Fruit fly (Drosophila melanogaster) whole organism, embryonic: ENCODE measurements around the gene Ets97D.

Source experiments
- Adf1 ChIP-seq: fragments of 200-800 bp; sonication (Bioruptor generic); IDR thresholded peaks from 2 replicates; pipeline ENCODE4 v1.3.6; 2022; ENCODE audit warnings: missing biosample characterization, missing genetic modification characterization
- Atf3 ChIP-seq: fragments of 200-800 bp; sonication (Bioruptor generic); optimal IDR thresholded peaks from 3 replicates; lab custom pipeline; 2016; ENCODE audit warnings: missing biosample characterization, missing genetic modification characterization
- C15 ChIP-seq: fragments of 200-800 bp; sonication (Bioruptor generic); IDR thresholded peaks from 3 replicates; pipeline ENCODE4 v1.3.6; 2022; ENCODE audit warnings: missing biosample characterization, missing genetic modification characterization
- CG10979 ChIP-seq: fragments of 200-800 bp; sonication (Bioruptor generic); optimal IDR thresholded peaks from 2 replicates; lab custom pipeline; 2018; ENCODE audit warnings: missing biosample characterization, mild to moderate bottlenecking, missing genetic modification characterization, moderate library complexity
- CG13624 ChIP-seq: fragments of 200-800 bp; sonication (Bioruptor generic); optimal IDR thresholded peaks from 2 replicates; lab custom pipeline; 2016; ENCODE audit warnings: missing biosample characterization, missing genetic modification characterization
- CG13894 ChIP-seq: fragments of 200-800 bp; sonication (Bioruptor generic); optimal IDR thresholded peaks from 3 replicates; lab custom pipeline; 2018; ENCODE audit warnings: missing biosample characterization, mild to moderate bottlenecking, missing genetic modification characterization, moderate library complexity
- CG14014 ChIP-seq: fragments of 200-800 bp; sonication (Bioruptor generic); IDR thresholded peaks from 2 replicates; pipeline ENCODE4 v1.3.6; 2022; ENCODE audit warnings: missing biosample characterization, missing genetic modification characterization
- CG15269 ChIP-seq: fragments of 200-800 bp; sonication (Bioruptor generic); optimal IDR thresholded peaks from 2 replicates; lab custom pipeline; 2018; ENCODE audit warnings: missing biosample characterization, mild to moderate bottlenecking, missing genetic modification characterization, moderate library complexity
- CG17385 ChIP-seq: fragments of 200-800 bp; sonication (Bioruptor generic); optimal IDR thresholded peaks from 3 replicates; lab custom pipeline; 2018; ENCODE audit warnings: missing biosample characterization, mild to moderate bottlenecking, missing genetic modification characterization
- CG32772 ChIP-seq: fragments of 200-800 bp; sonication (Bioruptor generic); IDR thresholded peaks from 2 replicates; pipeline ENCODE4 v1.3.6; 2022; ENCODE audit warnings: missing biosample characterization, missing genetic modification characterization
- CG33213 ChIP-seq: fragments of 200-800 bp; sonication (Bioruptor generic); optimal IDR thresholded peaks from 3 replicates; lab custom pipeline; 2016; ENCODE audit warnings: missing biosample characterization, missing genetic modification characterization
- CG34422 ChIP-seq: fragments of 200-800 bp; sonication (Bioruptor generic); IDR thresholded peaks from 3 replicates; pipeline ENCODE4 v1.3.6; 2022; ENCODE audit warnings: missing biosample characterization, missing genetic modification characterization
- CG4360 ChIP-seq: fragments of 200-800 bp; sonication (Bioruptor generic); IDR thresholded peaks from 2 replicates; pipeline ENCODE4 v1.3.6; 2022; ENCODE audit warnings: missing biosample characterization, missing genetic modification characterization
- CG4854 ChIP-seq: fragments of 200-800 bp; sonication (Bioruptor generic); optimal IDR thresholded peaks from 2 replicates; lab custom pipeline; 2016; ENCODE audit warnings: missing biosample characterization, missing genetic modification characterization, inconsistent platforms
- CG6683 ChIP-seq: fragments of 200-800 bp; sonication (Bioruptor generic); optimal IDR thresholded peaks from 2 replicates; lab custom pipeline; 2017; ENCODE audit warnings: missing biosample characterization, mild to moderate bottlenecking, missing genetic modification characterization, missing genetic modification reagents
- CG6765 ChIP-seq: fragments of 200-800 bp; sonication (Bioruptor generic); optimal IDR thresholded peaks from 3 replicates; lab custom pipeline; 2017; ENCODE audit warnings: missing biosample characterization, mild to moderate bottlenecking, missing genetic modification characterization
- CG8924 ChIP-seq: fragments of 200-800 bp; optimal IDR thresholded peaks from 3 replicates; lab custom pipeline; 2019; ENCODE audit warnings: missing biosample characterization, mild to moderate bottlenecking, missing genetic modification characterization, moderate library complexity
- Dfd ChIP-seq, 2 experiments: fragments of >200 bp; optimal IDR thresholded peaks; 2 replicates each; lab custom pipeline; 2017; ENCODE audit warnings: missing biosample characterization in 2 of 2, missing genetic modification characterization in 2 of 2
- Ets97D ChIP-seq: fragments of 200-800 bp; sonication (Bioruptor generic); optimal IDR thresholded peaks from 3 replicates; lab custom pipeline; 2016; ENCODE audit warnings: missing biosample characterization, missing genetic modification characterization
- GATAe ChIP-seq: fragments of 200-800 bp; sonication (Bioruptor generic); conservative IDR thresholded peaks from 2 replicates; pipeline ENCODE4 v1.3.6; 2022; ENCODE audit warnings: missing biosample characterization, missing genetic modification characterization
- H2.0 ChIP-seq: fragments of 200-800 bp; sonication (Bioruptor generic); IDR thresholded peaks from 2 replicates; pipeline ENCODE4 v1.3.6; 2022; ENCODE audit warnings: missing biosample characterization, missing genetic modification characterization
- Jarid2 ChIP-seq: fragments of 200-800 bp; sonication (Bioruptor generic); optimal IDR thresholded peaks from 3 replicates; lab custom pipeline; 2017; ENCODE audit warnings: mild to moderate bottlenecking, missing biosample characterization, missing genetic modification reagents, missing genetic modification characterization
- MTF-1 ChIP-seq: fragments of 200-800 bp; sonication (Bioruptor generic); optimal IDR thresholded peaks from 2 replicates; lab custom pipeline; 2018; ENCODE audit warnings: missing biosample characterization, mild to moderate bottlenecking, missing genetic modification characterization, borderline replicate concordance
- Nf-YB ChIP-seq: fragments of 200-800 bp; sonication (Bioruptor generic); optimal IDR thresholded peaks from 3 replicates; lab custom pipeline; 2019; ENCODE audit warnings: missing biosample characterization, mild to moderate bottlenecking, missing genetic modification characterization, moderate library complexity
- Ptx1 ChIP-seq: fragments of 200-800 bp; sonication (Bioruptor generic); IDR thresholded peaks from 2 replicates; pipeline ENCODE4 v1.3.6; 2022; ENCODE audit warnings: missing biosample characterization, missing genetic modification characterization
- az2 ChIP-seq: fragments of 200-800 bp; sonication (Bioruptor generic); optimal IDR thresholded peaks from 3 replicates; lab custom pipeline; 2016; ENCODE audit warnings: missing biosample characterization, missing genetic modification characterization
- chinmo ChIP-seq: fragments of 200-800 bp; sonication (Bioruptor generic); IDR thresholded peaks from 4 replicates; pipeline ENCODE4 v1.3.6; 2022; ENCODE audit warnings: missing biosample characterization, missing genetic modification characterization; ENCODE audit not compliant: partially characterized antibody
- chm ChIP-seq: fragments of 200-800 bp; sonication (Bioruptor generic); IDR thresholded peaks from 2 replicates; pipeline ENCODE4 v1.3.6; 2022; ENCODE audit warnings: missing biosample characterization, missing genetic modification characterization
- corto ChIP-seq: fragments of 200-800 bp; sonication (Bioruptor generic); optimal IDR thresholded peaks from 2 replicates; lab custom pipeline; 2016; ENCODE audit warnings: missing biosample characterization, mild to moderate bottlenecking, missing genetic modification characterization, moderate library complexity
- eyg ChIP-seq: fragments of 200-800 bp; sonication (Bioruptor generic); optimal IDR thresholded peaks from 3 replicates; lab custom pipeline; 2016; ENCODE audit warnings: missing biosample characterization, missing genetic modification characterization
- fd3F ChIP-seq: fragments of 200-800 bp; sonication (Bioruptor generic); optimal IDR thresholded peaks from 2 replicates; lab custom pipeline; 2018; ENCODE audit warnings: missing biosample characterization, mild to moderate bottlenecking, missing genetic modification characterization, moderate library complexity
- gt ChIP-seq: fragments of 200-800 bp; sonication (Bioruptor generic); IDR thresholded peaks from 2 replicates; pipeline ENCODE4 v1.3.6; 2022; ENCODE audit warnings: missing biosample characterization, missing genetic modification characterization
- insv ChIP-seq, 2 experiments: fragments of 200-800 bp; sonication (Bioruptor generic); optimal IDR thresholded peaks; 3 replicates each; lab custom pipeline; 2016 to 2018; ENCODE audit warnings: missing biosample characterization in 2 of 2, missing genetic modification characterization in 2 of 2
- ken ChIP-seq: fragments of 200-800 bp; sonication (Bioruptor generic); IDR thresholded peaks from 3 replicates; pipeline ENCODE4 v1.3.6; 2022; ENCODE audit warnings: missing biosample characterization, missing genetic modification characterization
- knrl ChIP-seq: fragments of 200-800 bp; sonication (Bioruptor generic); IDR thresholded peaks from 3 replicates; pipeline ENCODE4 v1.3.6; 2022; ENCODE audit warnings: missing biosample characterization, missing genetic modification characterization; ENCODE audit not compliant: partially characterized antibody
- lab ChIP-seq: fragments of 200-800 bp; sonication (Bioruptor generic); optimal IDR thresholded peaks from 3 replicates; lab custom pipeline; 2017; ENCODE audit warnings: missing biosample characterization, missing genetic modification characterization, mild to moderate bottlenecking, moderate library complexity, missing genetic modification reagents
- lov ChIP-seq, 2 experiments: fragments of 200-800 bp in 1 of 2; fragments of >200 bp in 1 of 2; sonication (Bioruptor generic) in 1 of 2; IDR thresholded peaks in 1 of 2; optimal IDR thresholded peaks in 1 of 2; 2 replicates in 1 of 2; 3 replicates in 1 of 2; pipeline versions ENCODE4 v1.3.6 to Lab custom; 2017 to 2022; ENCODE audit warnings: missing biosample characterization in 1 of 2, missing genetic modification characterization in 1 of 2
- nau ChIP-seq: fragments of 200-800 bp; sonication (Bioruptor generic); optimal IDR thresholded peaks from 3 replicates; lab custom pipeline; 2017; ENCODE audit warnings: missing biosample characterization, mild to moderate bottlenecking, missing genetic modification characterization, missing genetic modification reagents
- pzg ChIP-seq: fragments of 200-800 bp; sonication (Bioruptor generic); optimal IDR thresholded peaks from 3 replicates; lab custom pipeline; 2018; ENCODE audit warnings: missing biosample characterization, mild to moderate bottlenecking, missing genetic modification characterization, moderate library complexity
- repo ChIP-seq: fragments of 200-800 bp; sonication (Bioruptor generic); optimal IDR thresholded peaks from 2 replicates; lab custom pipeline; 2016; ENCODE audit warnings: missing biosample characterization, missing genetic modification characterization
- row ChIP-seq: fragments of 200-800 bp; sonication (Bioruptor generic); IDR thresholded peaks from 3 replicates; pipeline ENCODE4 v1.3.6; 2022; ENCODE audit warnings: missing biosample characterization, missing genetic modification characterization
- slou ChIP-seq: fragments of 200-800 bp; sonication (Bioruptor generic); optimal IDR thresholded peaks from 3 replicates; lab custom pipeline; 2016; ENCODE audit warnings: missing biosample characterization, missing genetic modification characterization
- sob ChIP-seq: fragments of 200-800 bp; sonication (Bioruptor generic); IDR thresholded peaks from 2 replicates; pipeline ENCODE4 v1.3.6; 2022; ENCODE audit warnings: missing biosample characterization, missing genetic modification characterization
- sqz ChIP-seq: fragments of 200-800 bp; sonication (Bioruptor generic); optimal IDR thresholded peaks from 3 replicates; lab custom pipeline; 2018; ENCODE audit warnings: missing biosample characterization, mild to moderate bottlenecking, missing genetic modification characterization
- toy ChIP-seq: fragments of 200-800 bp; sonication (Bioruptor generic); IDR thresholded peaks from 2 replicates; pipeline ENCODE4 v1.3.6; 2022; ENCODE audit warnings: missing biosample characterization, missing genetic modification characterization
- zen ChIP-seq: fragments of 200-800 bp; sonication (Bioruptor generic); optimal IDR thresholded peaks from 3 replicates; lab custom pipeline; 2018; ENCODE audit warnings: missing biosample characterization, mild to moderate bottlenecking, missing genetic modification characterization, moderate library complexity
- zf30C ChIP-seq: fragments of 200-800 bp; sonication (Bioruptor generic); optimal IDR thresholded peaks from 3 replicates; lab custom pipeline; 2018; ENCODE audit warnings: missing biosample characterization, mild to moderate bottlenecking, missing genetic modification characterization

Gene Ets97D

DNA sequence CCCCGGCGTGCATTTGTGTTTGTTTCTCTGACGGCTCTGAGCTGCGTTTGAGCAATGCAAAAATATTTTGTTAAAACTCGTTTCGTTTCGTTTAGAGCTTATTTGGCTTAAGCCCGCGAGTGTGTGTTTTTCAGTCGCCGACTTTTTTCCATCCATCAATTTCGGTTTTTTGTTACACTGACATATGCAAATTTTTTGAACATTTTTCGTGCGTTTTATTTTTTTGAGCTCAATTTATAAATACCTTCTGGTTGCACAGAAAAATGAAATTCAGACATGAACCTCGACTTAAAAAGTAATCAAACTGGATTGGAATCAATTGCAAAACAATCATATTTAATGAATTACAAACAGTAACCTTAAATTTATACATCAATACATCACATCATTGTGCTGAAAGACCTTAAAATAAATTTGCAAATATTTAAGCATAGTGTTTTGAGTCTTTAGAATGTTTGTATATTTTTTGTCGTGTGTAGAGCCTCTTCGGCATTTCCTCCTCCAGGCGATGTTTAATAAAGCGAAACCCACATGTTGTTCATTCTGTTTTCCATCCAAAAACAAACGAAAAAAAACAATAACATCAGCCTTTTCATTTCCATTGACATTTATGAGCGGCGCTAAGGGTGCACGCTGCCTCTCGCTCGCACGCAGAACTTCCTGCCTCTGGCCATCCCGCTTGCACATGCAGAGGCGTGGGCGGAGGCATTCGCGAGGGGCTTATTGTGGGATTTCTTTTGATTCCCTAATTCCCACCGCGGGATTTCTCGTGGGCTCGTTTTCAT is 30.3 kb downstream of the Ets97D start (continued):
- TF ChIP-seq corto (GFP tag; lab: Kevin White, UChicago) (no peak), lab (GFP tag; lab: Kevin White, UChicago) (no peak), fd3F (GFP tag; lab: Kevin White, UChicago) (no peak), Adf1 (GFP tag; lab: Robert Waterston, UW) (no peak), Jarid2 (GFP tag; lab: Kevin White, UChicago) (peak; percentile 12), CG8924 (peak; percentile 17), CG4360 (no peak; the same call in 1 of the 2 replicates), CG32772 (GFP tag; lab: Robert Waterston, UW) (no peak), CG17385 (GFP tag; lab: Kevin White, UChicago) (no peak), CG6683 (GFP tag; lab: Kevin White, UChicago) (no peak), CG14014 (no peak), CG15269 (no peak), az2 (no peak), gt (GFP tag; lab: Robert Waterston, UW) (no peak), knrl (0 out of 3 replicates have a peak, but pooled peaks have one; percentile 35), Ptx1 (GFP tag; lab: Robert Waterston, UW) (no peak), nau (GFP tag; lab: Kevin White, UChicago) (no peak), sob (GFP tag; lab: Robert Waterston, UW) (0 out of 2 replicates have a peak, but pooled peaks have one; percentile 12), lov (optimal IDR thresholded peaks at IDR 0.05; lab: Kevin White, UChicago) (no peak), lov (GFP tag; IDR thresholded peaks at IDR 0.05; lab: Robert Waterston, UW) (peak; percentile 54; the same call in 1 of the 3 replicates), zen (tag; lab: Kevin White, UChicago) (peak; percentile 11), CG34422 (GFP tag; lab: Robert Waterston, UW) (no peak), chinmo (GFP tag; lab: Robert Waterston, UW) (0 out of 4 replicates have a peak, but pooled peaks have one; percentile 53), row (no peak)

DNA sequence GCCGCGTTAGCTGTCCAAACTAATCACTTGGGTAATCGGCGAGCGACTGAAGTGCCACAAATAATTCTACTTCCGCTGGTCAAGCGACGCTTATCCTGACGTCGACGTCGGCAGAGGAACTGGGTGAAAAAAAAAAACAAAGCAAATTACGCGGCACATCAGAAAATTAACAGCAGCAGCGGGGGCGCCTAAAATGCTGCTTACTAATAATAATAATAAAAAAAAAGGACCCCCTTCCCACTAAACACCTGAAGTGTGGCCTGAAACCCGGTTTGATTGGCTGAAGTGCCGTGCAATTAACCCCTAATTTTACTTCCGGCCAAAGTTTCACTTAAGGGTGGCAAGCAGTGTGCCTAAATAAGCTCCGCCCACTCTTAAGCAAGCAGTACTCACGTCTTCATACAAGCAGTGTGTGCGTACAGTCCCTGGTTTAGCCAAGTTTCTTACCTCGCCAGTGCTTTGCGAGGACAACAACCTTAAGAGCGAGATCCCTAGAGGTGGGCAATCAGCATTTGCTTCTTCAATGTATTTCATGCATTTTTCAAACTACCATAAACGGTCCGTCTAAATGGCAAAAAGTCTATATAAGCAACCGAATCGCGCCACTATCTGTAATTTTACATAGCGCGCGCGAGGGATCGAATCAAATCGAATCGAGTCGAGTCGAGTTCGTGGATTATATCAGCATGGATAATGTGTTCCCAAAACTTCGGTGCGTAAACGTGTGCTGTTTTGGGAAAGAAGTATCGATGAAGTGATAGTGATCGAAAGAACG is 31.4 kb downstream of the Ets97D start, which contains the start of the genes ro and T48:
Gene ro (minus strand): TSS at position 51 of the 775 bp plus-strand sequence.
Gene T48 (plus strand): TSS at position 614 of the 775 bp plus-strand sequence.
- peak; percentile 94 for TF ChIP-seq Nf-YB
- TF ChIP-seq Ets97D (GFP tag; lab: Kevin White, UChicago) = peak; percentile 99
- peak; percentile 81 for TF ChIP-seq chm (GFP tag; lab: Robert Waterston, UW)
- TF ChIP-seq eyg = peak; percentile 15
- peak; percentile 32 for TF ChIP-seq Atf3 (GFP tag; lab: Kevin White, UChicago)
- peak; percentile 16 for TF ChIP-seq CG4854
- peak; percentile 85 for TF ChIP-seq CG13624 (GFP tag; lab: Kevin White, UChicago)
- TF ChIP-seq slou (GFP tag; lab: Kevin White, UChicago) = no peak
- peak; percentile 65 for TF ChIP-seq ken (GFP tag; lab: Robert Waterston, UW)
- peak; percentile 99 for TF ChIP-seq pzg (GFP tag; lab: Kevin White, UChicago)
- TF ChIP-seq zf30C = no peak
- TF ChIP-seq GATAe (GFP tag; lab: Robert Waterston, UW) = no peak
- TF ChIP-seq sqz (GFP tag; lab: Kevin White, UChicago) = no peak
- TF ChIP-seq C15 (GFP tag; lab: Robert Waterston, UW) = no peak
- TF ChIP-seq Dfd (GFP tag; optimal IDR thresholded peaks at IDR 0.05; lab: Kevin White, UChicago) = peak in 1 of 2 experiments; percentile 76
- peak; percentile 13; the same call in 1 of the 2 replicates for TF ChIP-seq CG32772 (GFP tag; lab: Robert Waterston, UW)
- TF ChIP-seq CG13894 = peak; percentile 92
- peak; percentile 71 for TF ChIP-seq repo (GFP tag; lab: Kevin White, UChicago)
- TF ChIP-seq toy (GFP tag; lab: Robert Waterston, UW) = no peak
- TF ChIP-seq MTF-1 (GFP tag; lab: Kevin White, UChicago) = peak; percentile 10
- TF ChIP-seq H2.0 (GFP tag; lab: Robert Waterston, UW) = peak; percentile 30; the same call in 1 of the 2 replicates
- no peak for TF ChIP-seq CG10979
- peak; percentile 12 for TF ChIP-seq CG6765 (GFP tag; lab: Kevin White, UChicago)
- peak; percentile 98 for TF ChIP-seq CG33213
- TF ChIP-seq insv (GFP tag; optimal IDR thresholded peaks at IDR 0.05; lab: Kevin White, UChicago) = peak in 1 of 2 experiments; percentile 74
